Worm (Caenorhabditis elegans): ENCODE results near the gene lpin-1.

The lpin-1 gene

ce11 chrV:13660660-13661325, 6.9 kb upstream of the lpin-1 start, which contains the start of gene letm-1:
TSS of gene letm-1 (plus strand) at chrV:13661257.
- TF ChIP-seq pes-1 (GFP tag; IDR thresholded peaks at IDR 0.05) (no peak), flt-1 (GFP tag; IDR thresholded peaks at IDR 0.05) (no peak), B0310.2 (tag; optimal IDR thresholded peaks at IDR 0.05) (no peak), tbx-11 (GFP tag; IDR thresholded peaks at IDR 0.05) (no peak), tra-4 (tag; optimal IDR thresholded peaks at IDR 0.05) (no peak), ama-1 (optimal IDR thresholded peaks at IDR 0.05) (no peak)

- TF ChIP-seq F13C5.2 (tag; optimal IDR thresholded peaks at IDR 0.05) (no peak), ets-7 (tag; optimal IDR thresholded peaks at IDR 0.05) (no peak), ceh-36 (tag; optimal IDR thresholded peaks at IDR 0.05) (no peak), scrt-1 (GFP tag; IDR thresholded peaks at IDR 0.05) (no peak)
Observed at ce11 chrV:13660115-13660514, 6.2 kb upstream of the lpin-1 start.

ce11 chrV:13659219-13659618, 5.3 kb upstream of the lpin-1 start:
- no peak for TF ChIP-seq scrt-1 (GFP tag; IDR thresholded peaks at IDR 0.05)
- no peak for TF ChIP-seq ets-7 (tag; optimal IDR thresholded peaks at IDR 0.05)
- no peak for TF ChIP-seq F13C5.2 (tag; optimal IDR thresholded peaks at IDR 0.05)
- TF ChIP-seq sea-1 (GFP tag; conservative IDR thresholded peaks at IDR 0.05), result no peak
- TF ChIP-seq tra-4 (tag; optimal IDR thresholded peaks at IDR 0.05), result no peak
- no peak for TF ChIP-seq aly-1 (tag; optimal IDR thresholded peaks at IDR 0.05)
- TF ChIP-seq hnd-1 (tag; optimal IDR thresholded peaks at IDR 0.05), result no peak
- no peak for TF ChIP-seq ceh-36 (tag; optimal IDR thresholded peaks at IDR 0.05)

- TF ChIP-seq ceh-13 (GFP tag; optimal IDR thresholded peaks at IDR 0.05) (no peak), pes-1 (GFP tag; IDR thresholded peaks at IDR 0.05) (no peak), hnd-1 (tag; optimal IDR thresholded peaks at IDR 0.05) (no peak), tbx-11 (GFP tag; IDR thresholded peaks at IDR 0.05) (no peak), ceh-36 (tag; optimal IDR thresholded peaks at IDR 0.05) (no peak), tra-4 (tag; optimal IDR thresholded peaks at IDR 0.05) (no peak), ama-1 (optimal IDR thresholded peaks at IDR 0.05) (no peak), sea-1 (GFP tag; conservative IDR thresholded peaks at IDR 0.05) (no peak), hmg-4 (GFP tag; optimal IDR thresholded peaks at IDR 0.05) (no peak), F13C5.2 (tag; optimal IDR thresholded peaks at IDR 0.05) (no peak), flt-1 (GFP tag; IDR thresholded peaks at IDR 0.05) (no peak), ets-7 (tag; optimal IDR thresholded peaks at IDR 0.05) (no peak), scrt-1 (GFP tag; IDR thresholded peaks at IDR 0.05) (no peak), aly-1 (tag; optimal IDR thresholded peaks at IDR 0.05) (no peak), hmbx-1 (tag; optimal IDR thresholded peaks at IDR 0.05) (no peak), tbx-37 (GFP tag; conservative IDR thresholded peaks at IDR 0.05) (no peak)
Observed at ce11 chrV:13658577-13658976, 4.6 kb upstream of the lpin-1 start.

ce11 chrV:13657841-13658338, 4.0 kb upstream of the lpin-1 start:
- TF ChIP-seq hnd-1 (tag; optimal IDR thresholded peaks at IDR 0.05), result no peak
- no peak for TF ChIP-seq flt-1 (GFP tag; IDR thresholded peaks at IDR 0.05)
- TF ChIP-seq tbx-11 (GFP tag; IDR thresholded peaks at IDR 0.05), result no peak
- TF ChIP-seq ets-7 (tag; optimal IDR thresholded peaks at IDR 0.05), result no peak
- TF ChIP-seq ama-1 (optimal IDR thresholded peaks at IDR 0.05), result no peak
- no peak for TF ChIP-seq scrt-1 (GFP tag; IDR thresholded peaks at IDR 0.05)
- no peak for TF ChIP-seq ceh-13 (GFP tag; optimal IDR thresholded peaks at IDR 0.05)
- no peak for TF ChIP-seq B0310.2 (tag; optimal IDR thresholded peaks at IDR 0.05)
- no peak for TF ChIP-seq tbx-37 (GFP tag; conservative IDR thresholded peaks at IDR 0.05)
- no peak for TF ChIP-seq hmg-4 (GFP tag; optimal IDR thresholded peaks at IDR 0.05)
- TF ChIP-seq hmbx-1 (tag; optimal IDR thresholded peaks at IDR 0.05), result no peak
- TF ChIP-seq sea-1 (GFP tag; conservative IDR thresholded peaks at IDR 0.05), result no peak
- TF ChIP-seq pes-1 (GFP tag; IDR thresholded peaks at IDR 0.05), result no peak
- no peak for TF ChIP-seq F13C5.2 (tag; optimal IDR thresholded peaks at IDR 0.05)
- TF ChIP-seq ceh-36 (tag; optimal IDR thresholded peaks at IDR 0.05), result no peak
- no peak for TF ChIP-seq aly-1 (tag; optimal IDR thresholded peaks at IDR 0.05)
- no peak for TF ChIP-seq tra-4 (tag; optimal IDR thresholded peaks at IDR 0.05)

ce11 chrV:13657291-13657690, 3.4 kb upstream of the lpin-1 start:
- TF ChIP-seq scrt-1 (GFP tag; IDR thresholded peaks at IDR 0.05) (no peak), hmg-4 (GFP tag; optimal IDR thresholded peaks at IDR 0.05) (no peak), tbx-11 (GFP tag; IDR thresholded peaks at IDR 0.05) (no peak), flt-1 (GFP tag; IDR thresholded peaks at IDR 0.05) (no peak), ceh-13 (GFP tag; optimal IDR thresholded peaks at IDR 0.05) (no peak), tra-4 (tag; optimal IDR thresholded peaks at IDR 0.05) (no peak), pes-1 (GFP tag; IDR thresholded peaks at IDR 0.05) (no peak), sea-1 (GFP tag; conservative IDR thresholded peaks at IDR 0.05) (no peak), aly-1 (tag; optimal IDR thresholded peaks at IDR 0.05) (no peak), ceh-36 (tag; optimal IDR thresholded peaks at IDR 0.05) (no peak), F13C5.2 (tag; optimal IDR thresholded peaks at IDR 0.05) (no peak), hmbx-1 (tag; optimal IDR thresholded peaks at IDR 0.05) (no peak), ama-1 (optimal IDR thresholded peaks at IDR 0.05) (no peak)

- no peak for TF ChIP-seq hmbx-1 (tag; optimal IDR thresholded peaks at IDR 0.05)
- no peak for TF ChIP-seq B0310.2 (tag; optimal IDR thresholded peaks at IDR 0.05)
- TF ChIP-seq ets-7 (tag; optimal IDR thresholded peaks at IDR 0.05), result no peak
- TF ChIP-seq flt-1 (GFP tag; IDR thresholded peaks at IDR 0.05), result no peak
- TF ChIP-seq F13C5.2 (tag; optimal IDR thresholded peaks at IDR 0.05), result no peak
Observed at ce11 chrV:13656346-13657254, 2.7 kb upstream of the lpin-1 start.

All from whole organism, early embryonic.